Fruit fly (Drosophila melanogaster) whole organism, embryonic: Measurements from ENCODE around the gene CG31816.

ENCODE experiments used
- CG12104 ChIP-seq: fragments of 200-800 bp; sonication (Bioruptor generic); optimal IDR thresholded peaks from 3 replicates; lab custom pipeline; 2016; ENCODE audit warnings: missing biosample characterization, missing genetic modification characterization
- CG15011 ChIP-seq: fragments of 200-800 bp; sonication (Bioruptor generic); optimal IDR thresholded peaks from 3 replicates; lab custom pipeline; 2018; ENCODE audit warnings: missing biosample characterization, mild to moderate bottlenecking, missing genetic modification characterization
- CG1602 ChIP-seq: fragments of 200-800 bp; sonication (Bioruptor generic); optimal IDR thresholded peaks from 3 replicates; lab custom pipeline; 2016; ENCODE audit warnings: missing biosample characterization, missing genetic modification characterization
- CG16815 ChIP-seq: fragments of 200-800 bp; sonication (Bioruptor generic); optimal IDR thresholded peaks from 3 replicates; lab custom pipeline; 2017; ENCODE audit warnings: missing biosample characterization, mild to moderate bottlenecking, missing genetic modification characterization
- CG16863 ChIP-seq: fragments of 200-800 bp; sonication (Bioruptor generic); optimal IDR thresholded peaks from 3 replicates; lab custom pipeline; 2016; ENCODE audit warnings: missing biosample characterization, missing genetic modification characterization
- CG17568 ChIP-seq: fragments of 200-800 bp; sonication (Bioruptor generic); optimal IDR thresholded peaks from 2 replicates; lab custom pipeline; 2018; ENCODE audit warnings: missing biosample characterization, mild to moderate bottlenecking, missing genetic modification characterization, moderate library complexity
- CG18011 ChIP-seq: fragments of 200-800 bp; sonication (Bioruptor generic); optimal IDR thresholded peaks from 2 replicates; lab custom pipeline; 2017; ENCODE audit warnings: missing biosample characterization, missing genetic modification characterization, mild to moderate bottlenecking, moderate library complexity, missing genotype
- CG2678 ChIP-seq: fragments of 200-800 bp; sonication (Bioruptor generic); optimal IDR thresholded peaks from 3 replicates; lab custom pipeline; 2019; ENCODE audit warnings: missing biosample characterization, mild to moderate bottlenecking, missing genetic modification characterization, moderate library complexity
- CG30020 ChIP-seq: fragments of 200-800 bp; optimal IDR thresholded peaks from 2 replicates; lab custom pipeline; 2019; ENCODE audit warnings: missing biosample characterization, mild to moderate bottlenecking, missing genetic modification characterization, moderate library complexity
- CG30403 ChIP-seq: fragments of 200-800 bp; sonication (Bioruptor generic); optimal IDR thresholded peaks from 3 replicates; lab custom pipeline; 2016; ENCODE audit warnings: missing biosample characterization, missing genetic modification characterization
- CG31388 ChIP-seq: fragments of 200-800 bp; sonication (Bioruptor generic); optimal IDR thresholded peaks from 2 replicates; lab custom pipeline; 2016; ENCODE audit warnings: missing biosample characterization, missing genetic modification characterization
- CG3281 ChIP-seq: fragments of 200-800 bp; sonication (Bioruptor generic); optimal IDR thresholded peaks from 3 replicates; lab custom pipeline; 2017; ENCODE audit warnings: missing biosample characterization, mild to moderate bottlenecking, missing genetic modification characterization
- CG42726 ChIP-seq: fragments of 200-800 bp; sonication (Bioruptor generic); IDR thresholded peaks from 2 replicates; pipeline ENCODE4 v1.3.6; 2022; ENCODE audit warnings: missing biosample characterization, missing genetic modification characterization; ENCODE audit not compliant: partially characterized antibody
- CG4730 ChIP-seq: fragments of 200-800 bp; sonication (Bioruptor generic); IDR thresholded peaks from 2 replicates; pipeline ENCODE4 v1.3.6; 2022; ENCODE audit warnings: missing biosample characterization, missing genetic modification characterization
- CG6683 ChIP-seq: fragments of 200-800 bp; sonication (Bioruptor generic); optimal IDR thresholded peaks from 2 replicates; lab custom pipeline; 2017; ENCODE audit warnings: missing biosample characterization, mild to moderate bottlenecking, missing genetic modification characterization, missing genetic modification reagents
- CG7928 ChIP-seq: fragments of 200-800 bp; sonication (Bioruptor generic); optimal IDR thresholded peaks from 2 replicates; lab custom pipeline; 2017; ENCODE audit warnings: missing biosample characterization, mild to moderate bottlenecking, missing genetic modification characterization
- CG8281 ChIP-seq: fragments of 200-800 bp; sonication (Bioruptor generic); optimal IDR thresholded peaks from 2 replicates; lab custom pipeline; 2018; ENCODE audit warnings: missing biosample characterization, mild to moderate bottlenecking, missing genetic modification characterization, moderate library complexity
- CG8765 ChIP-seq: fragments of 200-800 bp; sonication (Bioruptor generic); IDR thresholded peaks from 2 replicates; pipeline ENCODE4 v1.3.6; 2022; ENCODE audit warnings: missing biosample characterization, missing genetic modification characterization
- Dip3 ChIP-seq: fragments of 200-800 bp; sonication (Bioruptor generic); optimal IDR thresholded peaks from 3 replicates; lab custom pipeline; 2016; ENCODE audit warnings: missing biosample characterization, missing genetic modification characterization
- Drgx ChIP-seq: fragments of 200-800 bp; sonication (Bioruptor generic); IDR thresholded peaks from 2 replicates; pipeline ENCODE4 v1.3.6; 2022; ENCODE audit warnings: missing biosample characterization, missing genetic modification characterization
- Ets97D ChIP-seq: fragments of 200-800 bp; sonication (Bioruptor generic); optimal IDR thresholded peaks from 3 replicates; lab custom pipeline; 2016; ENCODE audit warnings: missing biosample characterization, missing genetic modification characterization
- GATAe ChIP-seq: fragments of 200-800 bp; sonication (Bioruptor generic); conservative IDR thresholded peaks from 2 replicates; pipeline ENCODE4 v1.3.6; 2022; ENCODE audit warnings: missing biosample characterization, missing genetic modification characterization
- Gsc ChIP-seq: fragments of 200-800 bp; sonication (Bioruptor generic); IDR thresholded peaks from 2 replicates; pipeline ENCODE4 v1.3.6; 2022; ENCODE audit warnings: missing biosample characterization, missing genetic modification characterization
- Hey ChIP-seq: fragments of 200-800 bp; sonication (Bioruptor generic); optimal IDR thresholded peaks from 3 replicates; lab custom pipeline; 2018; ENCODE audit warnings: missing biosample characterization, mild to moderate bottlenecking, missing genetic modification characterization
- Hsf ChIP-seq: fragments of 200-800 bp; sonication (Bioruptor generic); optimal IDR thresholded peaks from 3 replicates; lab custom pipeline; 2016; ENCODE audit warnings: missing biosample characterization, missing genetic modification characterization
- Lim3 ChIP-seq: fragments of 200-800 bp; sonication (Bioruptor generic); IDR thresholded peaks from 2 replicates; pipeline ENCODE4 v1.3.6; 2022; ENCODE audit warnings: missing biosample characterization, missing genetic modification characterization
- Meics ChIP-seq: fragments of 200-800 bp; sonication (Bioruptor generic); optimal IDR thresholded peaks from 2 replicates; lab custom pipeline; 2017; ENCODE audit warnings: missing biosample characterization, mild to moderate bottlenecking, missing genetic modification characterization
- ato ChIP-seq: fragments of 200-800 bp; sonication (Bioruptor generic); IDR thresholded peaks from 2 replicates; pipeline ENCODE4 v1.3.6; 2022; ENCODE audit warnings: missing biosample characterization, missing genetic modification characterization; ENCODE audit not compliant: partially characterized antibody
- bcd ChIP-seq: fragments of 200-800 bp; sonication (Bioruptor generic); optimal IDR thresholded peaks from 2 replicates; lab custom pipeline; 2017; ENCODE audit warnings: missing biosample characterization, mild to moderate bottlenecking, missing genetic modification characterization
- bowl ChIP-seq: fragments of 200-800 bp; sonication (Bioruptor generic); IDR thresholded peaks from 2 replicates; pipeline ENCODE4 v1.3.6; 2022; ENCODE audit warnings: missing biosample characterization, missing genetic modification characterization
- chif ChIP-seq, 2 experiments: fragments of 200-800 bp; sonication (Bioruptor generic); optimal IDR thresholded peaks; 3 replicates each; lab custom pipeline; 2016; ENCODE audit warnings: missing biosample characterization in 2 of 2, missing genetic modification characterization in 2 of 2
- eve ChIP-seq, 2 experiments: fragments of >200 bp; optimal IDR thresholded peaks; 2 replicates each; lab custom pipeline; 2017; ENCODE audit warnings: missing biosample characterization in 2 of 2, missing genetic modification characterization in 2 of 2
- h ChIP-seq: fragments of >200 bp; optimal IDR thresholded peaks from 2 replicates; lab custom pipeline; 2017
- hkb ChIP-seq, 2 experiments: fragments of 200-800 bp in 1 of 2; fragments of >200 bp in 1 of 2; sonication (Bioruptor generic) in 1 of 2; IDR thresholded peaks in 1 of 2; optimal IDR thresholded peaks in 1 of 2; 2 replicates each; pipeline versions ENCODE4 v1.3.6 to Lab custom; 2017 to 2022; ENCODE audit warnings: missing biosample characterization in 1 of 2, missing genetic modification characterization in 1 of 2
- ind ChIP-seq: fragments of 200-800 bp; sonication (Bioruptor generic); optimal IDR thresholded peaks from 3 replicates; lab custom pipeline; 2016; ENCODE audit warnings: missing biosample characterization, missing genetic modification characterization
- kah ChIP-seq: fragments of 200-800 bp; sonication (Bioruptor generic); optimal IDR thresholded peaks from 2 replicates; lab custom pipeline; 2018; ENCODE audit warnings: missing biosample characterization, mild to moderate bottlenecking, missing genetic modification characterization
- kni ChIP-seq: fragments of 200-800 bp; sonication (Bioruptor generic); optimal IDR thresholded peaks from 3 replicates; lab custom pipeline; 2017; ENCODE audit warnings: mild to moderate bottlenecking, missing biosample characterization, missing genetic modification reagents, missing genetic modification characterization
- peb ChIP-seq: fragments of 200-800 bp; sonication (Bioruptor generic); IDR thresholded peaks from 2 replicates; pipeline ENCODE4 v1.3.6; 2022; ENCODE audit warnings: missing biosample characterization, missing genetic modification characterization
- prd ChIP-seq, 3 experiments: fragments of >200 bp in 2 of 3; fragments of 200-800 bp in 1 of 3; sonication (Bioruptor generic) in 1 of 3; optimal IDR thresholded peaks in 2 of 3; IDR thresholded peaks in 1 of 3; 2 replicates in 2 of 3; 3 replicates in 1 of 3; pipeline versions ENCODE4 v1.3.6 to Lab custom; 2017 to 2022; ENCODE audit warnings: missing biosample characterization in 1 of 3, missing genetic modification characterization in 1 of 3
- pzg ChIP-seq: fragments of 200-800 bp; sonication (Bioruptor generic); optimal IDR thresholded peaks from 3 replicates; lab custom pipeline; 2018; ENCODE audit warnings: missing biosample characterization, mild to moderate bottlenecking, missing genetic modification characterization, moderate library complexity
- repo ChIP-seq: fragments of 200-800 bp; sonication (Bioruptor generic); optimal IDR thresholded peaks from 2 replicates; lab custom pipeline; 2016; ENCODE audit warnings: missing biosample characterization, missing genetic modification characterization
- scrt ChIP-seq: fragments of 200-800 bp; sonication (Bioruptor generic); optimal IDR thresholded peaks from 2 replicates; lab custom pipeline; 2018; ENCODE audit warnings: missing biosample characterization, mild to moderate bottlenecking, missing genetic modification characterization, moderate library complexity
- slbo ChIP-seq: fragments of 200-800 bp; sonication (Bioruptor generic); IDR thresholded peaks from 2 replicates; pipeline ENCODE4 v1.3.6; 2022; ENCODE audit warnings: missing biosample characterization, missing genetic modification characterization
- stc ChIP-seq: fragments of 200-800 bp; sonication (Bioruptor generic); IDR thresholded peaks from 2 replicates; pipeline ENCODE4 v1.3.6; 2022; ENCODE audit warnings: missing biosample characterization, missing genetic modification characterization
- stwl ChIP-seq: fragments of 200-800 bp; sonication (Bioruptor generic); optimal IDR thresholded peaks from 3 replicates; lab custom pipeline; 2018; ENCODE audit warnings: missing biosample characterization, mild to moderate bottlenecking, missing genetic modification characterization, moderate library complexity
- sug ChIP-seq: fragments of 200-800 bp; optimal IDR thresholded peaks from 2 replicates; lab custom pipeline; 2019; ENCODE audit warnings: missing biosample characterization, mild to moderate bottlenecking, missing genetic modification characterization, moderate library complexity
- tap ChIP-seq: fragments of 200-800 bp; optimal IDR thresholded peaks from 3 replicates; lab custom pipeline; 2019; ENCODE audit warnings: missing biosample characterization, mild to moderate bottlenecking, missing genetic modification characterization, moderate library complexity
- toy ChIP-seq: fragments of 200-800 bp; sonication (Bioruptor generic); IDR thresholded peaks from 2 replicates; pipeline ENCODE4 v1.3.6; 2022; ENCODE audit warnings: missing biosample characterization, missing genetic modification characterization
- wdn ChIP-seq: fragments of 200-800 bp; sonication (Bioruptor generic); IDR thresholded peaks from 2 replicates; pipeline ENCODE4 v1.3.6; 2022; ENCODE audit warnings: missing biosample characterization, missing genetic modification characterization
- yki ChIP-seq: fragments of >200 bp; optimal IDR thresholded peaks from 3 replicates; lab custom pipeline; 2018
- z ChIP-seq: fragments of 200-800 bp; sonication (Bioruptor generic); IDR thresholded peaks from 3 replicates; pipeline ENCODE4 v1.3.6; 2022; ENCODE audit warnings: missing biosample characterization, missing genetic modification characterization

The CG31816 gene

DNA sequence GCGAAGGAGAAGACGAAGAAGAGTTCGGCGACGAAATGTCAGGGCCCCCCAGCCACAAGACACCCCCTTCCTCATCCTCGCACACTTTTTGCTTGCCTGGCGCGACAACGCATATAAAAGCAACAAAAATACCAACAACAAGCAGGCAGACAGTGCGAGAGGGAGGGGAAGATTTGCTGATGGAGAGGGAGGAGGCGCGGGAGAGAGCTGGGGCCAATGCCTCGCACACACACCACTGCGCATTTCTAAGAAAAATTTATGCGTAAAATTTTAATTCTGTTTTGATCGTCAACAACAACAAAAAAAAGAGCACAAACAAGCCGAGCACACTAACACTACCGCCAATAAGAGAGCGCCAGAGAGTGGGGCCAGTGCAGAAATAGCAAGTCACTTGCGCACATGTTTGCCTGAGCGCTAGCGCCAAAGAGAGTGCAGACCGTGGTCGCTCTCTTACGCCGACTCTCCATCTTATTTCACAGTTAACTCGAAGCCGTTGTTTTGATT lies 16.3 kb upstream of the CG31816 start (continued):
- TF ChIP-seq CG8765 (GFP tag; lab: Robert Waterston, UW) = peak; percentile 46; the same call in 1 of the 2 replicates
- no peak for TF ChIP-seq CG31388 (GFP tag; lab: Kevin White, UChicago)
- no peak for TF ChIP-seq slbo (GFP tag; lab: Robert Waterston, UW)
- TF ChIP-seq CG1602 (GFP tag; lab: Kevin White, UChicago) = no peak
- TF ChIP-seq Gsc = no peak
- TF ChIP-seq CG7928 (GFP tag; lab: Kevin White, UChicago) = no peak
- TF ChIP-seq ato = no peak
- no peak for TF ChIP-seq Hsf (GFP tag; lab: Kevin White, UChicago)
- TF ChIP-seq CG42726 (GFP tag; lab: Robert Waterston, UW) = peak; percentile 37; the same call in 1 of the 2 replicates
- TF ChIP-seq repo (GFP tag; lab: Kevin White, UChicago) = no peak
- no peak for TF ChIP-seq Lim3 (GFP tag; lab: Robert Waterston, UW)
- peak; percentile 6; the same call in 1 of the 2 replicates for TF ChIP-seq bowl
- peak; percentile 44 for TF ChIP-seq CG6683 (GFP tag; lab: Kevin White, UChicago)
- no peak for TF ChIP-seq h
- no peak for TF ChIP-seq z (GFP tag; lab: Robert Waterston, UW)
- TF ChIP-seq hkb (optimal IDR thresholded peaks at IDR 0.05; lab: Kevin White, UChicago) = no peak
- 0 out of 2 replicates have a peak, but pooled peaks have one; percentile 28 for TF ChIP-seq hkb (GFP tag; IDR thresholded peaks at IDR 0.05; lab: Robert Waterston, UW)
- no peak for TF ChIP-seq pzg (GFP tag; lab: Kevin White, UChicago)
- no peak for TF ChIP-seq chif (GFP tag; optimal IDR thresholded peaks at IDR 0.05; lab: Kevin White, UChicago)
- TF ChIP-seq stwl (tag; lab: Kevin White, UChicago) = no peak
- TF ChIP-seq bcd (GFP tag; lab: Kevin White, UChicago) = peak; percentile 12
- TF ChIP-seq CG18011 (GFP tag; lab: Kevin White, UChicago) = no peak
- 0 out of 2 replicates have a peak, but pooled peaks have one; percentile 15 for TF ChIP-seq peb
- no peak for TF ChIP-seq CG16815 (GFP tag; lab: Kevin White, UChicago)
- TF ChIP-seq Drgx (GFP tag; lab: Robert Waterston, UW) = peak; percentile 87
- peak; percentile 48 for TF ChIP-seq Hey (tag; lab: Kevin White, UChicago)
- peak; percentile 81 for TF ChIP-seq yki (lab: Kevin White, UChicago)
- no peak for TF ChIP-seq wdn (GFP tag; lab: Robert Waterston, UW)
- TF ChIP-seq CG30020 (tag; lab: Kevin White, UChicago) = no peak

DNA sequence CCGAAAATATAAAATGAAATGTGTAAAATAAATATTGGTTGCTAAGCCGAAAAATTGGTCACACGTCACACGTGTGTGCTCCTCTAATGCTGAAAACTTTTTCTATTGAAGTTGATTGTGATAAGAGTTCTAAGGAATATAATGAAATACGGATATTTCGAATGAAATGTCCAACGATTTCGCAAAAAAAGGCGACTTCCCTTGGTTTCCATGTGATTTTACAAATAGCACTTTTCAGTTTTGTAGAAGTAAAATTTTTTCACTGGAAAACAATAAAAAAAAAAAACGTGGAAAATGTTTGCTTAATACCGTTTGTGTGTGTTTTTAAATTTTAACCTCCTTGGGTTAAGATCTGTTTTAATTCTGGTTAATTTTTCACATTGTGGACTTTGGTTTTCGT lies 15.8 kb upstream of the CG31816 start:
- TF ChIP-seq CG2678 (tag; lab: Kevin White, UChicago) = peak; percentile 15
- peak; percentile 7 for TF ChIP-seq CG3281
- TF ChIP-seq kni (GFP tag; lab: Kevin White, UChicago) = no peak
- peak; percentile 34 for TF ChIP-seq Meics (GFP tag; lab: Kevin White, UChicago)
- peak; percentile 0 for TF ChIP-seq CG30403
- no peak for TF ChIP-seq CG8765 (GFP tag; lab: Robert Waterston, UW)
- TF ChIP-seq scrt (GFP tag; lab: Kevin White, UChicago) = peak; percentile 16
- peak; percentile 8 for TF ChIP-seq CG12104 (GFP tag; lab: Kevin White, UChicago)
- no peak for TF ChIP-seq GATAe (GFP tag; lab: Robert Waterston, UW)
- no peak for TF ChIP-seq toy
- TF ChIP-seq CG17568 (GFP tag; lab: Kevin White, UChicago) = peak; percentile 7
- TF ChIP-seq CG4730 (GFP tag; lab: Robert Waterston, UW) = no peak
- TF ChIP-seq Ets97D (GFP tag; lab: Kevin White, UChicago) = no peak
- no peak for TF ChIP-seq prd (optimal IDR thresholded peaks at IDR 0.05; lab: Kevin White, UChicago)
- TF ChIP-seq prd (GFP tag; IDR thresholded peaks at IDR 0.05; lab: Robert Waterston, UW) = no peak
- peak; percentile 32 for TF ChIP-seq CG15011
- TF ChIP-seq CG16863 (GFP tag; lab: Kevin White, UChicago) = no peak
- peak; percentile 25 for TF ChIP-seq Dip3 (GFP tag; lab: Kevin White, UChicago)
- TF ChIP-seq CG8281 (tag; lab: Kevin White, UChicago) = no peak
- TF ChIP-seq tap (tag; lab: Kevin White, UChicago) = no peak
- TF ChIP-seq sug (tag; lab: Kevin White, UChicago) = no peak
- TF ChIP-seq stc = no peak
- TF ChIP-seq ind (GFP tag; lab: Kevin White, UChicago) = no peak
- TF ChIP-seq kah (GFP tag; lab: Kevin White, UChicago) = no peak
- TF ChIP-seq eve (GFP tag; optimal IDR thresholded peaks at IDR 0.05; lab: Kevin White, UChicago) = peak in 1 of 2 experiments; percentile 74
